Fruit fly (Drosophila melanogaster) whole organism, wandering third instar larva: ENCODE data around the gene Sbp2.

Experiments
- CG32264 ChIP-seq: fragments of 200-800 bp; sonication (Bioruptor generic); optimal IDR thresholded peaks from 2 replicates; lab custom pipeline; 2016; ENCODE audit warnings: missing biosample characterization, missing genetic modification characterization
- CG9705 ChIP-seq: fragments of 200-800 bp; sonication (Bioruptor generic); optimal IDR thresholded peaks from 2 replicates; lab custom pipeline; 2018; ENCODE audit warnings: missing biosample characterization, mild to moderate bottlenecking, missing genetic modification characterization
- HLH106 ChIP-seq: fragments of 200-800 bp; optimal IDR thresholded peaks from 3 replicates; lab custom pipeline; 2019; ENCODE audit warnings: missing biosample characterization, mild to moderate bottlenecking, missing genetic modification characterization, moderate library complexity
- Jra ChIP-seq: sonication (Bioruptor generic); optimal IDR thresholded peaks from 2 replicates; lab custom pipeline; 2016; ENCODE audit warnings: missing biosample characterization, missing genetic modification characterization
- Myc ChIP-seq: fragments of >200 bp; optimal IDR thresholded peaks from 2 replicates; lab custom pipeline; 2017
- N ChIP-seq: fragments of >200 bp; optimal IDR thresholded peaks from 2 replicates; lab custom pipeline; 2018; ENCODE audit warnings: missing biosample characterization, missing external identifiers, missing genetic modification characterization
- brk ChIP-seq: fragments of 200-800 bp; sonication (Bioruptor generic); optimal IDR thresholded peaks from 2 replicates; lab custom pipeline; 2016; ENCODE audit warnings: missing biosample characterization, mild to moderate bottlenecking, missing genetic modification characterization
- dmrt93B ChIP-seq: fragments of 200-800 bp; sonication (Bioruptor generic); optimal IDR thresholded peaks from 2 replicates; lab custom pipeline; 2018; ENCODE audit warnings: missing biosample characterization, mild to moderate bottlenecking, missing genetic modification characterization
- fru ChIP-seq: fragments of 200-800 bp; sonication (Bioruptor generic); optimal IDR thresholded peaks from 3 replicates; lab custom pipeline; 2016; ENCODE audit warnings: missing biosample characterization, mild to moderate bottlenecking, missing genetic modification characterization
- h ChIP-seq: fragments of 200-800 bp; sonication (Bioruptor generic); optimal IDR thresholded peaks from 3 replicates; lab custom pipeline; 2016; ENCODE audit warnings: missing biosample characterization, mild to moderate bottlenecking, missing genetic modification characterization
- pan ChIP-seq: fragments of >200 bp; optimal IDR thresholded peaks from 2 replicates; lab custom pipeline; 2017
- usp ChIP-seq: fragments of >200 bp; optimal IDR thresholded peaks from 2 replicates; lab custom pipeline; 2017; ENCODE audit warnings: missing biosample characterization, missing genetic modification characterization

- TF ChIP-seq usp (GFP tag; lab: Kevin White, UChicago) (no peak), Myc (lab: Kevin White, UChicago) (no peak), Jra (GFP tag; lab: Kevin White, UChicago) (no peak), fru (GFP tag; lab: Kevin White, UChicago) (peak; percentile 30), HLH106 (tag; lab: Kevin White, UChicago) (peak; percentile 54), dmrt93B (GFP tag; lab: Kevin White, UChicago) (peak; percentile 35), CG32264 (GFP tag; lab: Kevin White, UChicago) (no peak), h (GFP tag; lab: Kevin White, UChicago) (peak; percentile 64), pan (lab: Kevin White, UChicago) (no peak), brk (no peak), N (GFP tag; lab: Kevin White, UChicago) (no peak), CG9705 (no peak)
Observed at dm6 chr3L:8284651-8285050, 19.3 kb upstream of the Sbp2 start.
